Fruit fly (Drosophila melanogaster) whole organism, adult: ENCODE results near the gene velo.

Experiments used
- CG11617 ChIP-seq: fragments of 200-800 bp; sonication (Bioruptor generic); optimal IDR thresholded peaks from 2 replicates; lab custom pipeline; 2017; ENCODE audit warnings: mild to moderate bottlenecking, missing biosample characterization, missing genetic modification reagents, missing genetic modification characterization
- CG12768 ChIP-seq: fragments of 200-800 bp; sonication (Bioruptor generic); optimal IDR thresholded peaks from 2 replicates; lab custom pipeline; 2017; ENCODE audit warnings: missing biosample characterization, missing genetic modification characterization, mild to moderate bottlenecking, moderate library complexity, missing genetic modification reagents
- CG14711 ChIP-seq: fragments of 200-800 bp; sonication (Bioruptor generic); optimal IDR thresholded peaks from 2 replicates; lab custom pipeline; 2018; ENCODE audit warnings: missing biosample characterization, mild to moderate bottlenecking, missing genetic modification characterization, moderate library complexity
- CG1620 ChIP-seq: fragments of 200-800 bp; sonication (Bioruptor generic); optimal IDR thresholded peaks from 2 replicates; lab custom pipeline; 2016; ENCODE audit warnings: missing biosample characterization, missing genetic modification characterization
- CG33017 ChIP-seq: fragments of 200-800 bp; sonication (Bioruptor generic); optimal IDR thresholded peaks from 2 replicates; lab custom pipeline; 2018; ENCODE audit warnings: missing biosample characterization, mild to moderate bottlenecking, missing genetic modification characterization, moderate library complexity
- CG5204 ChIP-seq: fragments of 200-800 bp; sonication (Bioruptor generic); optimal IDR thresholded peaks from 2 replicates; lab custom pipeline; 2016; ENCODE audit warnings: missing biosample characterization, missing genetic modification characterization
- CG7045 ChIP-seq: fragments of 200-800 bp; sonication (Bioruptor generic); optimal IDR thresholded peaks from 2 replicates; lab custom pipeline; 2017; ENCODE audit warnings: missing biosample characterization, mild to moderate bottlenecking, missing genetic modification characterization
- CG7101 ChIP-seq: fragments of 200-800 bp; sonication (Bioruptor generic); optimal IDR thresholded peaks from 2 replicates; lab custom pipeline; 2018; ENCODE audit warnings: missing biosample characterization, mild to moderate bottlenecking, missing genetic modification characterization, moderate library complexity
- Clk ChIP-seq: fragments of 200-800 bp; sonication (Bioruptor generic); optimal IDR thresholded peaks from 2 replicates; lab custom pipeline; 2017; ENCODE audit warnings: missing biosample characterization, missing genetic modification characterization
- Crg-1 ChIP-seq: fragments of 200-800 bp; sonication (Bioruptor generic); optimal IDR thresholded peaks from 2 replicates; lab custom pipeline; 2016; ENCODE audit warnings: missing biosample characterization, missing genetic modification characterization
- Hr96 ChIP-seq: fragments of 200-800 bp; sonication (Bioruptor generic); optimal IDR thresholded peaks from 2 replicates; lab custom pipeline; 2016; ENCODE audit warnings: missing biosample characterization, missing genetic modification characterization
- Mnt ChIP-seq: fragments of 200-800 bp; sonication (Bioruptor generic); optimal IDR thresholded peaks from 2 replicates; lab custom pipeline; 2016; ENCODE audit warnings: missing biosample characterization, mild to moderate bottlenecking, missing genetic modification characterization
- bab1 ChIP-seq: fragments of 200-800 bp; sonication (Bioruptor generic); optimal IDR thresholded peaks from 3 replicates; lab custom pipeline; 2019; ENCODE audit warnings: missing biosample characterization, mild to moderate bottlenecking, missing genetic modification characterization, moderate library complexity
- cic ChIP-seq: fragments of 200-800 bp; sonication (Bioruptor generic); optimal IDR thresholded peaks from 2 replicates; lab custom pipeline; 2017; ENCODE audit warnings: missing biosample characterization, mild to moderate bottlenecking, missing genetic modification characterization, moderate library complexity
- cnc ChIP-seq, 2 experiments: fragments of >200 bp; optimal IDR thresholded peaks; 2 replicates each; lab custom pipeline; 2017
- kay ChIP-seq: fragments of 200-800 bp; sonication (Bioruptor generic); peaks from one replicate; lab custom pipeline; 2016; ENCODE audit warnings: missing biosample characterization, missing genetic modification characterization, borderline replicate concordance
- ovo ChIP-seq: fragments of 200-800 bp; sonication (Bioruptor generic); optimal IDR thresholded peaks from 2 replicates; lab custom pipeline; 2016; ENCODE audit warnings: missing biosample characterization, missing genetic modification characterization
- pad ChIP-seq: fragments of 200-800 bp; sonication (Bioruptor generic); optimal IDR thresholded peaks from 3 replicates; lab custom pipeline; 2017; ENCODE audit warnings: missing biosample characterization, missing genetic modification characterization, mild to moderate bottlenecking, moderate library complexity, missing genetic modification reagents
- tj ChIP-seq: fragments of 200-800 bp; sonication (Bioruptor generic); optimal IDR thresholded peaks from 3 replicates; lab custom pipeline; 2017; ENCODE audit warnings: missing biosample characterization, mild to moderate bottlenecking, missing genetic modification characterization, moderate library complexity
- toe ChIP-seq: fragments of 200-800 bp; sonication (Bioruptor generic); optimal IDR thresholded peaks from 2 replicates; lab custom pipeline; 2016; ENCODE audit warnings: missing biosample characterization, missing genetic modification characterization

The velo gene

DNA sequence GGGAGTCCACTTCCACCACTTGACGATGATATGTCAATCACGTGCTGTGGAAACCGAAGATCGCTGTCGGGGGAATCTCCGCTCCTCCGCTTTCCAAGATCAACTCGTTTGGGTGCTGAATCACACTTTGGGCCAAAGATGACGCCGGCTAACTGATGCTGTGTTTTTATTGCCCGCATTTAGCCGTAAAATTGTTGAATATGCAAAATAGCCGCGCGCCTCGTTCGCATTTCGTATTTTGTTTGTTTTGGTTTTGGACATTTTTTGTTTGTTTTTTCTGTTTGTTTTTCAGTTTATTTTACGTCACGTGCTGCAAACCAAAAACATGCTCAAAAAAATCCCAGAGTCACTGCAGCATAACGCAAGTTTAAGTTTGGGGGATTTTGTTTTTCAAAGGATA lies 29.2 kb downstream of the velo start:
- TF ChIP-seq CG5204 = no peak
- peak; percentile 26 for TF ChIP-seq tj

- no peak for TF ChIP-seq kay
- TF ChIP-seq CG5204 = no peak
- TF ChIP-seq toe (GFP tag; lab: Kevin White, UChicago) = no peak
- no peak for TF ChIP-seq CG7101 (tag; lab: Kevin White, UChicago)
- TF ChIP-seq CG14711 = no peak
- no peak for TF ChIP-seq CG33017 (tag; lab: Kevin White, UChicago)
- no peak for TF ChIP-seq cic (GFP tag; lab: Kevin White, UChicago)
- TF ChIP-seq ovo (GFP tag; lab: Kevin White, UChicago) = no peak
- no peak for TF ChIP-seq Hr96 (GFP tag; lab: Kevin White, UChicago)
- TF ChIP-seq Crg-1 (GFP tag; lab: Kevin White, UChicago) = no peak
- no peak for TF ChIP-seq CG7045
- TF ChIP-seq CG1620 (GFP tag; lab: Kevin White, UChicago) = no peak
- no peak for TF ChIP-seq tj
- no peak for TF ChIP-seq Mnt
- TF ChIP-seq bab1 (GFP tag; lab: Kevin White, UChicago) = no peak
- no peak for TF ChIP-seq pad (GFP tag; lab: Kevin White, UChicago)
- no peak for TF ChIP-seq CG11617 (GFP tag; lab: Kevin White, UChicago)
- TF ChIP-seq cnc (optimal IDR thresholded peaks at IDR 0.05; lab: Kevin White, UChicago) = no peak
- no peak for TF ChIP-seq CG12768 (GFP tag; lab: Kevin White, UChicago)
These were observed 33.1 kb downstream of the velo start, which contains the start of gene ple for dm6 chr3L:6719392-6719889. ple (minus strand) TSS chr3L:6719525.

DNA sequence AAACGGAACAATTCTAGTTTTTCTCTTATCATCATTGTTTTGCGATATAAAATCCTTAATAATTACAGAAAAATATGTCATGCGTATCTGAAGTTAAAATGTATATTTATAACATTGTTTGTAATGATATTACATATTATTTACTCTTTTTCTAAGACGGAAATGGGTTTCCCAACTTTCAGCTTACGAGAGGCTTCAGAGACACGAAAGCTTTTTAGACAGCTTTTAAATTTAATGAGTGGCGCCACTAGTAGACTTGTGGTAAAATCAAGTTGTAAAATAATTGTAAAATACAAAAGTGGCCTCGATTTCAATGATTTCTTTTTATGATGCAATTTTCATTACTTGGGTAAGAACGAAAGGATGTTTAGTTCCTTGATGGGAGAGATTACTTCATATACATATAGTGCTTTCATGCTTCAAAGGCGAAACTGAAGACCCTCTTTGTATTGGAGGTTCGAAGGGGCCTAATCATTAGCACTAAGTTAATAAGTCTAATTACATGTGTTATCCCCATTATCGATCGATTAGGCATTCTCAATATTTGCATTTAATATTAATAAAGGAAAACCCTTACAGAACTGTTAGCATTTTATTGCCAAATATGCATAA lies 43.5 kb downstream of the velo start:
- TF ChIP-seq toe (GFP tag; lab: Kevin White, UChicago) (peak; percentile 80), CG11617 (GFP tag; lab: Kevin White, UChicago) (peak; percentile 41), tj (peak; percentile 8), CG14711 (peak; percentile 33), CG1620 (GFP tag; lab: Kevin White, UChicago) (peak; percentile 68), kay (peak; percentile 87), CG5204 (peak; percentile 47), CG12768 (GFP tag; lab: Kevin White, UChicago) (peak; percentile 55), ovo (GFP tag; lab: Kevin White, UChicago) (peak; percentile 54), Clk (GFP tag; lab: Kevin White, UChicago) (peak; percentile 2), Crg-1 (GFP tag; lab: Kevin White, UChicago) (peak; percentile 45), pad (GFP tag; lab: Kevin White, UChicago) (peak; percentile 38), Mnt (peak; percentile 59), cnc (optimal IDR thresholded peaks at IDR 0.05; lab: Kevin White, UChicago) (no peak), Hr96 (GFP tag; lab: Kevin White, UChicago) (peak; percentile 59), CG7101 (tag; lab: Kevin White, UChicago) (peak; percentile 82), CG7045 (peak; percentile 84), bab1 (GFP tag; lab: Kevin White, UChicago) (peak; percentile 85), CG33017 (tag; lab: Kevin White, UChicago) (peak; percentile 78), cic (GFP tag; lab: Kevin White, UChicago) (no peak)

DNA sequence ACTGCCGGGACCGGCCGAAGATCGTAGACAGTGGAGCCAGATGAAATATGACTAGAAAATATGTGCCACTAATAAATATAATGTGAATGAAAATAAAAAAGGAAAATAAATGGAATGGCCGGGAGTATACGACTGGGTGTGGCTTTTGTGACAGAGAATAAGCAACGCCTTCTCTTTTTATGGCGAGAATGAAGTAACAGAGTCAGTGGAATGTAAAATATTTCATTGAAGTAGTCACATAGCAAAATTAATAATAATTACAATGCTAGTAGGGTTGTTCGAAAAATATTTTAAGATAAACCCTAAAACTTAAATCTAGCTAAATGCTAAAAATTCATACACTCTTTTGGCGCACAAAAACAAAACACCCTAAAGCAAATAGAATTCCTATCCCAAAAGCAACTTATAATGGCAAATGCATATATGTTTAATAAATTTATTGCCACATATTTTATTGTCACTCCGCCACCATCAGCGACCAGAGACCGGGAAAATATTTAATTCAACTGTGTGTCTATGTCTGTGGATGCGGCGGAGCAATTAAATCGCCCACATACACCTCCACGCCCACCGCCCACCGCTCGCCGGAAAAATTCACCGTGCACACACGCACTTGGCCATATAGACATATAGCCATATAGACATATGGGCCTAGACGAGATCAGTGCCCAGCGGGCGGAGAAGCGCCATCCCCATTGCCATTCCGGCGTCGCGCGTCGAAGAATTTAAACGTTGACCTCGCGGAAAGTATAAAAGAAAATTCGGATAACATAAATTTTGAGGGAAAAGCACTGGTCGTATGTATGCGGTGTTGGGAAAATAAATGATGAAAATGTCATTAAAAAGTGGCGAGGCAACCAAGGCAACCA lies 45.6 kb downstream of the velo start:
- no peak for TF ChIP-seq Mnt
- no peak for TF ChIP-seq CG7045
- TF ChIP-seq kay = no peak
- TF ChIP-seq Crg-1 (GFP tag; lab: Kevin White, UChicago) = no peak
- no peak for TF ChIP-seq CG14711
- no peak for TF ChIP-seq cic (GFP tag; lab: Kevin White, UChicago)
- no peak for TF ChIP-seq ovo (GFP tag; lab: Kevin White, UChicago)
- TF ChIP-seq pad (GFP tag; lab: Kevin White, UChicago) = no peak
- TF ChIP-seq cnc (optimal IDR thresholded peaks at IDR 0.05; lab: Kevin White, UChicago) = no peak
- no peak for TF ChIP-seq Hr96 (GFP tag; lab: Kevin White, UChicago)
- no peak for TF ChIP-seq CG5204
- no peak for TF ChIP-seq tj
- TF ChIP-seq bab1 (GFP tag; lab: Kevin White, UChicago) = no peak
- TF ChIP-seq CG12768 (GFP tag; lab: Kevin White, UChicago) = no peak
- no peak for TF ChIP-seq Clk (GFP tag; lab: Kevin White, UChicago)
- TF ChIP-seq CG33017 (tag; lab: Kevin White, UChicago) = no peak
- TF ChIP-seq toe (GFP tag; lab: Kevin White, UChicago) = no peak

- no peak for TF ChIP-seq Crg-1 (GFP tag; lab: Kevin White, UChicago)
- TF ChIP-seq CG12768 (GFP tag; lab: Kevin White, UChicago) = no peak
- no peak for TF ChIP-seq CG11617 (GFP tag; lab: Kevin White, UChicago)
- no peak for TF ChIP-seq tj
- TF ChIP-seq CG14711 = no peak
- no peak for TF ChIP-seq Clk (GFP tag; lab: Kevin White, UChicago)
- TF ChIP-seq kay = no peak
- TF ChIP-seq cic (GFP tag; lab: Kevin White, UChicago) = no peak
- TF ChIP-seq bab1 (GFP tag; lab: Kevin White, UChicago) = no peak
- TF ChIP-seq Mnt = no peak
- no peak for TF ChIP-seq cnc (optimal IDR thresholded peaks at IDR 0.05; lab: Kevin White, UChicago)
- TF ChIP-seq Hr96 (GFP tag; lab: Kevin White, UChicago) = no peak
- TF ChIP-seq CG33017 (tag; lab: Kevin White, UChicago) = no peak
These were observed 46.7 kb downstream of the velo start for dm6 chr3L:6705865-6706264.
